Fruit fly (Drosophila melanogaster): ENCODE data around the gene ndl.

ndl gene

DNA sequence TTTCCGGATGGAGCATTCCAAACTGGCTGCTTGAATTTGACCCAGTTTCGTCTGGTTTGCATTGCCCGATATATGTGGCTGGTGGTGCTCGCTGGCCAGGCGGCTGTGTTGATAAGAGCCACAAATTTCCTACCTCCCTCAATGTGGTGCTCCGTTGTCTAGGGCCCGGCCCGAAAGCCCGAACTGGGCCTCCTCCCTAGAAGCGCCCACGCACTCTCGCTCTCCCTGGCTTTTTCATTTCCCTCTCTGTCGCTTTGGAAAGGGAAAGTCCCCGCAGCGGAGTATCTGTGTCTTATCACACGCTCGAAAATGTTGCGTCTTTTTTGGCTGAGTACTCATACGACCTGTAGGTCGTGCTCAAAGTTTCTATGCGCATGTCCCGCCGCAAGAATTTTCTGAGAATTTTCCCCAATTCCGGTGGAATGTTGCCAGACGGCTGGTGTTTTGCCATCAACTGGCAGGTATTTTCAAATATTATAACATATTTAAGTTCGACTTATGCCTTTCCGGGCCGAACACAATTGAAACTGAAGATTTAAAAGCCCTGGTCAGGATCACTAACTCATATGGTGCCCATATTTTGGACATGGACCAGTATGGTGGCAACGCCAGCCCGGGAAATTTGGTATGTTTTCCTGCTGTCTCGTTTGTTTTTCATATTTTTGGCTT is 5.9 kb upstream of the ndl start, which contains the start of gene axed (continued):
- TF ChIP-seq NC2β (GFP tag; optimal IDR thresholded peaks at IDR 0.05): no peak
- peak; percentile 47 for TF ChIP-seq CG15514 (GFP tag; optimal IDR thresholded peaks at IDR 0.05)
- peak; percentile 37 for TF ChIP-seq CG9727 (GFP tag; optimal IDR thresholded peaks at IDR 0.05)
- TF ChIP-seq ewg (GFP tag; optimal IDR thresholded peaks at IDR 0.05): peak; percentile 95
- no peak for TF ChIP-seq schlank (tag; optimal IDR thresholded peaks at IDR 0.05)
- peak; percentile 32 for TF ChIP-seq grau (tag; optimal IDR thresholded peaks at IDR 0.05)
- no peak for TF ChIP-seq dati (GFP tag; IDR thresholded peaks at IDR 0.05)
- TF ChIP-seq sens (GFP tag): peak; percentile 74
- TF ChIP-seq MESR4 (GFP tag; optimal IDR thresholded peaks at IDR 0.05): no peak
- TF ChIP-seq chinmo (GFP tag; IDR thresholded peaks at IDR 0.05; ENCODE audit: partially characterized antibody): no peak
- TF ChIP-seq CG2120 (GFP tag; optimal IDR thresholded peaks at IDR 0.05): peak; percentile 45
- peak; percentile 22 for TF ChIP-seq CG18619 (GFP tag; optimal IDR thresholded peaks at IDR 0.05)
- TF ChIP-seq sug (tag; optimal IDR thresholded peaks at IDR 0.05): peak; percentile 19
- TF ChIP-seq CG16863 (GFP tag; optimal IDR thresholded peaks at IDR 0.05): peak; percentile 4
- peak; percentile 38; the same call in 1 of the 3 replicates for TF ChIP-seq CG34422 (GFP tag; IDR thresholded peaks at IDR 0.05)
- TF ChIP-seq pros (GFP tag; optimal IDR thresholded peaks at IDR 0.05): no peak
- TF ChIP-seq Ets65A (GFP tag): peak; percentile 44
- TF ChIP-seq Fer1 (GFP tag; optimal IDR thresholded peaks at IDR 0.05): peak; percentile 66
- TF ChIP-seq ase (GFP tag; IDR thresholded peaks at IDR 0.05): no peak
- peak; percentile 68 for TF ChIP-seq scrt (GFP tag; optimal IDR thresholded peaks at IDR 0.05)
- TF ChIP-seq CG16813 (GFP tag; IDR thresholded peaks at IDR 0.05; ENCODE audit: partially characterized antibody): no peak
- peak; percentile 0 for TF ChIP-seq fd3F (GFP tag; optimal IDR thresholded peaks at IDR 0.05)
- TF ChIP-seq prd (optimal IDR thresholded peaks at IDR 0.05): no peak
- peak; percentile 55 for TF ChIP-seq prd (GFP tag; IDR thresholded peaks at IDR 0.05)
- TF ChIP-seq HHEX (GFP tag; optimal IDR thresholded peaks at IDR 0.05): peak; percentile 47
- TF ChIP-seq CG8944 (GFP tag; optimal IDR thresholded peaks at IDR 0.05): no peak
- TF ChIP-seq crol (GFP tag; IDR thresholded peaks at IDR 0.05): peak; percentile 24; the same call in 1 of the 2 replicates
- no peak for TF ChIP-seq hbn (GFP tag; IDR thresholded peaks at IDR 0.05; ENCODE audit: partially characterized antibody)
- peak; percentile 90 for TF ChIP-seq Blimp-1 (GFP tag; optimal IDR thresholded peaks at IDR 0.05)
- no peak for TF ChIP-seq so (GFP tag; IDR thresholded peaks at IDR 0.05)

- no peak for TF ChIP-seq CG7372 (GFP tag; IDR thresholded peaks at IDR 0.05)
- TF ChIP-seq Kr (GFP tag; optimal IDR thresholded peaks at IDR 0.05): no peak
- peak; percentile 18 for TF ChIP-seq NfI (GFP tag; optimal IDR thresholded peaks at IDR 0.05)
- peak; percentile 37; the same call in 1 of the 2 replicates for TF ChIP-seq inv (GFP tag; IDR thresholded peaks at IDR 0.05; ENCODE audit: partially characterized antibody)
- TF ChIP-seq HmgD (GFP tag; optimal IDR thresholded peaks at IDR 0.05): peak; percentile 88
- peak in 1 of 2 experiments; percentile 7 for TF ChIP-seq Hr51 (GFP tag; optimal IDR thresholded peaks at IDR 0.05)
- no peak for TF ChIP-seq chinmo (GFP tag; IDR thresholded peaks at IDR 0.05; ENCODE audit: partially characterized antibody)
- peak; percentile 61 for TF ChIP-seq CG10462 (GFP tag; optimal IDR thresholded peaks at IDR 0.05)
- TF ChIP-seq Hmr (GFP tag; optimal IDR thresholded peaks at IDR 0.05): peak; percentile 55
- no peak for TF ChIP-seq D (optimal IDR thresholded peaks at IDR 0.05)
- TF ChIP-seq D (GFP tag; optimal IDR thresholded peaks at IDR 0.05): no peak
- TF ChIP-seq Meics (GFP tag; optimal IDR thresholded peaks at IDR 0.05): peak; percentile 5
- TF ChIP-seq Dll (GFP tag; IDR thresholded peaks at IDR 0.05; ENCODE audit: partially characterized antibody): peak; percentile 36; the same call in 1 of the 4 replicates
- peak; percentile 53; the same call in 1 of the 2 replicates for TF ChIP-seq bbx (GFP tag; IDR thresholded peaks at IDR 0.05; ENCODE audit: partially characterized antibody)
- peak; percentile 76 for TF ChIP-seq p53 (GFP tag; optimal IDR thresholded peaks at IDR 0.05)
- peak; percentile 26 for TF ChIP-seq CG9609 (GFP tag; optimal IDR thresholded peaks at IDR 0.05)
- peak; percentile 85 for TF ChIP-seq Max (GFP tag; optimal IDR thresholded peaks at IDR 0.05)
- TF ChIP-seq hbn (GFP tag; IDR thresholded peaks at IDR 0.05; ENCODE audit: partially characterized antibody): peak; percentile 42; the same call in 1 of the 2 replicates
- no peak for TF ChIP-seq pum (GFP tag; optimal IDR thresholded peaks at IDR 0.05)
- peak; percentile 67; the same call in 1 of the 2 replicates for TF ChIP-seq CG42726 (GFP tag; IDR thresholded peaks at IDR 0.05; ENCODE audit: partially characterized antibody)
- TF ChIP-seq vnd (GFP tag; IDR thresholded peaks at IDR 0.05; ENCODE audit: partially characterized antibody): no peak
These were observed 2.8 kb upstream of the ndl start, which contains the start of gene zpg for dm6 chr3L:6605925-6606324. TSS of gene zpg (minus strand) at chr3L:6606032.

Data from whole organism, embryonic.